Fruit fly (Drosophila melanogaster): ENCODE results near the gene zye.

dm6 chr3L:20464677-20465076 lies 51.3 kb downstream of the zye start, which contains the start of gene atk:
- TF ChIP-seq Pif1B (GFP tag; optimal IDR thresholded peaks at IDR 0.05) (no peak), Pif1A (GFP tag; optimal IDR thresholded peaks at IDR 0.05) (no peak), D1 (tag; optimal IDR thresholded peaks at IDR 0.05) (no peak), CG32121 (GFP tag; IDR thresholded peaks at IDR 0.05) (no peak), CG12605 (GFP tag; IDR thresholded peaks at IDR 0.05) (no peak), CG4496 (GFP tag; IDR thresholded peaks at IDR 0.05) (no peak), gl (tag; optimal IDR thresholded peaks at IDR 0.05) (no peak), EcR (GFP tag; optimal IDR thresholded peaks at IDR 0.05) (no peak), CG17806 (tag; optimal IDR thresholded peaks at IDR 0.05) (no peak), Ets98B (GFP tag; IDR thresholded peaks at IDR 0.05) (no peak), CG9948 (tag; optimal IDR thresholded peaks at IDR 0.05) (no peak), CG10348 (GFP tag; IDR thresholded peaks at IDR 0.05) (no peak), CG14655 (GFP tag; optimal IDR thresholded peaks at IDR 0.05) (no peak)
